Fruit fly (Drosophila melanogaster) whole organism, embryonic: ENCODE measurements around the gene CG15916.

Experiments
- Atf6 ChIP-seq: fragments of 200-800 bp; sonication (Bioruptor generic); IDR thresholded peaks from 2 replicates; pipeline ENCODE4 v1.3.6; 2022; ENCODE audit warnings: missing biosample characterization, missing genetic modification characterization
- BEAF-32 ChIP-seq: fragments of 200-800 bp; sonication (Bioruptor generic); optimal IDR thresholded peaks from 3 replicates; lab custom pipeline; 2017; ENCODE audit warnings: missing biosample characterization, missing genetic modification characterization, mild to moderate bottlenecking, moderate library complexity, missing genetic modification reagents
- CG11695 ChIP-seq: fragments of 200-800 bp; sonication (Bioruptor generic); IDR thresholded peaks from 3 replicates; pipeline ENCODE4 v1.3.6; 2022; ENCODE audit warnings: missing biosample characterization, missing genetic modification characterization
- CG11696 ChIP-seq: fragments of 200-800 bp; sonication (Bioruptor generic); IDR thresholded peaks from 2 replicates; pipeline ENCODE4 v1.3.6; 2022; ENCODE audit warnings: missing biosample characterization, missing genetic modification characterization
- CG11723 ChIP-seq: fragments of 200-800 bp; sonication (Bioruptor generic); optimal IDR thresholded peaks from 2 replicates; lab custom pipeline; 2017; ENCODE audit warnings: missing biosample characterization, mild to moderate bottlenecking, missing genetic modification characterization
- CG12236 ChIP-seq: fragments of 200-800 bp; sonication (Bioruptor generic); optimal IDR thresholded peaks from 2 replicates; lab custom pipeline; 2016; ENCODE audit warnings: missing biosample characterization, missing genetic modification characterization
- CG15269 ChIP-seq: fragments of 200-800 bp; sonication (Bioruptor generic); optimal IDR thresholded peaks from 2 replicates; lab custom pipeline; 2018; ENCODE audit warnings: missing biosample characterization, mild to moderate bottlenecking, missing genetic modification characterization, moderate library complexity
- CG1529 ChIP-seq: fragments of 200-800 bp; sonication (Bioruptor generic); optimal IDR thresholded peaks from 3 replicates; lab custom pipeline; 2018; ENCODE audit warnings: missing biosample characterization, missing genetic modification characterization
- CG15514 ChIP-seq: fragments of 200-800 bp; sonication (Bioruptor generic); optimal IDR thresholded peaks from 3 replicates; lab custom pipeline; 2017; ENCODE audit warnings: missing biosample characterization, missing genetic modification characterization, mild to moderate bottlenecking, moderate library complexity, missing genetic modification reagents
- CG15696 ChIP-seq: fragments of 200-800 bp; sonication (Bioruptor generic); optimal IDR thresholded peaks from 2 replicates; lab custom pipeline; 2019; ENCODE audit warnings: missing biosample characterization, mild to moderate bottlenecking, missing genetic modification characterization, moderate library complexity
- CG2202 ChIP-seq: fragments of 200-800 bp; sonication (Bioruptor generic); optimal IDR thresholded peaks from 2 replicates; lab custom pipeline; 2018; ENCODE audit warnings: missing biosample characterization, mild to moderate bottlenecking, missing genetic modification characterization
- CG3847 ChIP-seq: fragments of 200-800 bp; sonication (Bioruptor generic); IDR thresholded peaks from 2 replicates; pipeline ENCODE4 v1.3.6; 2022; ENCODE audit warnings: missing biosample characterization, missing genetic modification characterization
- CG4730 ChIP-seq: fragments of 200-800 bp; sonication (Bioruptor generic); IDR thresholded peaks from 2 replicates; pipeline ENCODE4 v1.3.6; 2022; ENCODE audit warnings: missing biosample characterization, missing genetic modification characterization
- CG6791 ChIP-seq: fragments of 200-800 bp; sonication (Bioruptor generic); IDR thresholded peaks from 3 replicates; pipeline ENCODE4 v1.3.6; 2022; ENCODE audit warnings: missing biosample characterization, missing genetic modification characterization; ENCODE audit not compliant: partially characterized antibody
- CG8089 ChIP-seq: fragments of 200-800 bp; sonication (Bioruptor generic); optimal IDR thresholded peaks from 3 replicates; lab custom pipeline; 2016; ENCODE audit warnings: missing biosample characterization, missing genetic modification characterization
- CG8290 ChIP-seq, 3 experiments: fragments of 200-800 bp; sonication (Bioruptor generic); optimal IDR thresholded peaks; 2 replicates each; lab custom pipeline; 2016 to 2019; ENCODE audit warnings: missing biosample characterization in 3 of 3, missing genetic modification characterization in 3 of 3, mild to moderate bottlenecking in 2 of 3, moderate library complexity in 1 of 3
- CG8359 ChIP-seq: fragments of 200-800 bp; sonication (Bioruptor generic); optimal IDR thresholded peaks from 2 replicates; lab custom pipeline; 2017; ENCODE audit warnings: missing biosample characterization, mild to moderate bottlenecking, missing genetic modification characterization, borderline replicate concordance
- CG8924 ChIP-seq: fragments of 200-800 bp; optimal IDR thresholded peaks from 3 replicates; lab custom pipeline; 2019; ENCODE audit warnings: missing biosample characterization, mild to moderate bottlenecking, missing genetic modification characterization, moderate library complexity
- CrebB ChIP-seq: fragments of 200-800 bp; sonication (Bioruptor generic); optimal IDR thresholded peaks from 3 replicates; lab custom pipeline; 2018; ENCODE audit warnings: missing biosample characterization, mild to moderate bottlenecking, missing genetic modification characterization
- Dfd ChIP-seq, 2 experiments: fragments of >200 bp; optimal IDR thresholded peaks; 2 replicates each; lab custom pipeline; 2017; ENCODE audit warnings: missing biosample characterization in 2 of 2, missing genetic modification characterization in 2 of 2
- Dll ChIP-seq: fragments of 200-800 bp; sonication (Bioruptor generic); IDR thresholded peaks from 4 replicates; pipeline ENCODE4 v1.3.6; 2022; ENCODE audit warnings: missing biosample characterization, missing genetic modification characterization; ENCODE audit not compliant: partially characterized antibody
- ERR ChIP-seq: fragments of 200-800 bp; sonication (Bioruptor generic); optimal IDR thresholded peaks from 2 replicates; lab custom pipeline; 2016; ENCODE audit warnings: missing biosample characterization, missing genetic modification characterization
- Elba2 ChIP-seq: fragments of 200-800 bp; sonication (Bioruptor generic); optimal IDR thresholded peaks from 3 replicates; lab custom pipeline; 2016; ENCODE audit warnings: missing biosample characterization, missing genetic modification characterization
- Fer2 ChIP-seq: fragments of 200-800 bp; sonication (Bioruptor generic); optimal IDR thresholded peaks from 2 replicates; lab custom pipeline; 2018; ENCODE audit warnings: missing biosample characterization, mild to moderate bottlenecking, missing genetic modification characterization, moderate library complexity
- Hand ChIP-seq: fragments of 200-800 bp; sonication (Bioruptor generic); optimal IDR thresholded peaks from 2 replicates; lab custom pipeline; 2017; ENCODE audit warnings: mild to moderate bottlenecking, missing biosample characterization, missing genetic modification reagents, missing genetic modification characterization
- HmgD ChIP-seq: fragments of 200-800 bp; sonication (Bioruptor generic); optimal IDR thresholded peaks from 3 replicates; lab custom pipeline; 2016; ENCODE audit warnings: missing biosample characterization, missing genetic modification characterization
- NfI ChIP-seq: fragments of 200-800 bp; sonication (Bioruptor generic); optimal IDR thresholded peaks from 3 replicates; lab custom pipeline; 2018; ENCODE audit warnings: missing biosample characterization, mild to moderate bottlenecking, missing genetic modification characterization, moderate library complexity
- Ravus ChIP-seq: fragments of 200-800 bp; sonication (Bioruptor generic); IDR thresholded peaks from 2 replicates; pipeline ENCODE4 v1.3.6; 2022; ENCODE audit warnings: missing biosample characterization, missing genetic modification characterization
- aop ChIP-seq: fragments of 200-800 bp; sonication (Bioruptor generic); IDR thresholded peaks from 2 replicates; pipeline ENCODE4 v1.3.6; 2022; ENCODE audit warnings: missing biosample characterization, missing genetic modification characterization
- ara ChIP-seq: fragments of 200-800 bp; sonication (Bioruptor generic); IDR thresholded peaks from 2 replicates; pipeline ENCODE4 v1.3.6; 2022; ENCODE audit warnings: missing biosample characterization, missing genetic modification characterization
- az2 ChIP-seq: fragments of 200-800 bp; sonication (Bioruptor generic); optimal IDR thresholded peaks from 3 replicates; lab custom pipeline; 2016; ENCODE audit warnings: missing biosample characterization, missing genetic modification characterization
- br ChIP-seq: fragments of >200 bp; optimal IDR thresholded peaks from 2 replicates; lab custom pipeline; 2017
- caup ChIP-seq: fragments of 200-800 bp; sonication (Bioruptor generic); optimal IDR thresholded peaks from 3 replicates; lab custom pipeline; 2017; ENCODE audit warnings: missing biosample characterization, mild to moderate bottlenecking, missing genetic modification characterization, moderate library complexity; ENCODE audit not compliant: severe bottlenecking
- da ChIP-seq: fragments of 200-800 bp; sonication (Bioruptor generic); optimal IDR thresholded peaks from 2 replicates; lab custom pipeline; 2016; ENCODE audit warnings: missing biosample characterization, missing genetic modification characterization
- emc ChIP-seq: fragments of 200-800 bp; sonication (Bioruptor generic); optimal IDR thresholded peaks from 2 replicates; lab custom pipeline; 2016; ENCODE audit warnings: missing biosample characterization, missing genetic modification characterization
- gfzf ChIP-seq: fragments of 200-800 bp; sonication (Bioruptor generic); optimal IDR thresholded peaks from 2 replicates; lab custom pipeline; 2016; ENCODE audit warnings: missing biosample characterization, mild to moderate bottlenecking, missing genetic modification characterization, moderate library complexity
- hbn ChIP-seq: fragments of 200-800 bp; sonication (Bioruptor generic); IDR thresholded peaks from 2 replicates; pipeline ENCODE4 v1.3.6; 2022; ENCODE audit warnings: missing biosample characterization, missing genetic modification characterization; ENCODE audit not compliant: partially characterized antibody
- her ChIP-seq: fragments of 200-800 bp; sonication (Bioruptor generic); optimal IDR thresholded peaks from 2 replicates; lab custom pipeline; 2016; ENCODE audit warnings: missing biosample characterization, missing genetic modification characterization
- run ChIP-seq: fragments of 200-800 bp; sonication (Bioruptor generic); optimal IDR thresholded peaks from 3 replicates; lab custom pipeline; 2018; ENCODE audit warnings: missing biosample characterization, mild to moderate bottlenecking, missing genetic modification characterization
- scrt ChIP-seq: fragments of 200-800 bp; sonication (Bioruptor generic); optimal IDR thresholded peaks from 2 replicates; lab custom pipeline; 2018; ENCODE audit warnings: missing biosample characterization, mild to moderate bottlenecking, missing genetic modification characterization, moderate library complexity
- slbo ChIP-seq: fragments of 200-800 bp; sonication (Bioruptor generic); IDR thresholded peaks from 2 replicates; pipeline ENCODE4 v1.3.6; 2022; ENCODE audit warnings: missing biosample characterization, missing genetic modification characterization
- ssp ChIP-seq: fragments of 200-800 bp; sonication (Bioruptor generic); IDR thresholded peaks from 2 replicates; pipeline ENCODE4 v1.3.6; 2022; ENCODE audit warnings: missing biosample characterization, missing genetic modification characterization
- tll ChIP-seq, 2 experiments: fragments of 200-800 bp in 1 of 2; fragments of >200 bp in 1 of 2; sonication (Bioruptor generic) in 1 of 2; optimal IDR thresholded peaks; 2 replicates each; lab custom pipeline; 2017 to 2019; ENCODE audit warnings: missing biosample characterization in 2 of 2, missing genetic modification characterization in 2 of 2, mild to moderate bottlenecking in 1 of 2, moderate library complexity in 1 of 2
- ttk ChIP-seq: fragments of 200-800 bp; sonication (Bioruptor generic); IDR thresholded peaks from 2 replicates; pipeline ENCODE4 v2.1.2; 2022; ENCODE audit warnings: missing biosample characterization, missing genetic modification characterization
- yki ChIP-seq: fragments of >200 bp; optimal IDR thresholded peaks from 3 replicates; lab custom pipeline; 2018
- zfh1 ChIP-seq: fragments of 200-800 bp; sonication (Bioruptor generic); IDR thresholded peaks from 3 replicates; pipeline ENCODE4 v1.3.6; 2022; ENCODE audit warnings: missing biosample characterization, missing genetic modification characterization

CG15916 gene

DNA sequence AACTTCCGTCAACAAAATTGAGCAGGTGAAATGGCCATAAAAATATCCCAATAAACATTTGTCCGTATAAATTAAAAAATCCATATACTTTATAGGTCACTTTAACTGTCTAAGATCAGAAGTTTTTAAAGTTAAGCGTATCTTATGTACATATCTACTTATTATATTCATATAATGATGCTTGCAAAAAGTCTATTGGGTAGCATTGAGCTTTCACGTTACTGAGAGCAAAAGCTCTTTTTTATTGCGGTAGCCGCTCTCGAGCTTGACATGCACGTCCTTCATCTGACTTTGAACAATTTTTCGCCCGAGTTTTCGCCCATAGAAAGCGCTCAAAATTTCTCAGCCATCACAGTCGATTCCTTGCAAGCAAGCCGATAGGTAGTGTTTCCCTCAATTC lies 22.5 kb upstream of the CG15916 start, which contains the start of gene Gapdh2 (continued):
- TF ChIP-seq CG15696: peak; percentile 93
- peak; percentile 99 for TF ChIP-seq CG11723 (GFP tag; lab: Kevin White, UChicago)
- TF ChIP-seq CG11695 (GFP tag; lab: Robert Waterston, UW): peak; percentile 100
- peak; percentile 68 for TF ChIP-seq HmgD (GFP tag; lab: Kevin White, UChicago)
- peak; percentile 99 for TF ChIP-seq CG3847
- TF ChIP-seq Fer2 (tag; lab: Kevin White, UChicago): peak; percentile 100
- TF ChIP-seq zfh1 (GFP tag; lab: Robert Waterston, UW): peak; percentile 98
- peak; percentile 91 for TF ChIP-seq ssp
- peak; percentile 100 for TF ChIP-seq CG15269 (tag; lab: Kevin White, UChicago)
- peak; percentile 99 for TF ChIP-seq az2 (GFP tag; lab: Kevin White, UChicago)
- TF ChIP-seq CG11696 (GFP tag; lab: Robert Waterston, UW): peak; percentile 97
- peak; percentile 98 for TF ChIP-seq CG1529 (GFP tag; lab: Kevin White, UChicago)
- TF ChIP-seq Hand (GFP tag; lab: Kevin White, UChicago): peak; percentile 100
- TF ChIP-seq emc (GFP tag; lab: Kevin White, UChicago): peak; percentile 94
- peak; percentile 99 for TF ChIP-seq ara (GFP tag; lab: Robert Waterston, UW)
- TF ChIP-seq CG12236 (GFP tag; lab: Kevin White, UChicago): peak; percentile 94
- TF ChIP-seq slbo: peak; percentile 99
- peak; percentile 97 for TF ChIP-seq Ravus (GFP tag; lab: Robert Waterston, UW)
- TF ChIP-seq BEAF-32 (GFP tag; lab: Kevin White, UChicago): peak; percentile 38
- peak; percentile 97 for TF ChIP-seq CG2202 (tag; lab: Kevin White, UChicago)
- no peak for TF ChIP-seq hbn (GFP tag; lab: Robert Waterston, UW)
- peak; percentile 96 for TF ChIP-seq CG15514 (GFP tag; lab: Kevin White, UChicago)
- TF ChIP-seq gfzf (GFP tag; lab: Kevin White, UChicago): peak; percentile 22
- peak; percentile 63 for TF ChIP-seq Elba2
- TF ChIP-seq NfI (GFP tag; lab: Kevin White, UChicago): peak; percentile 99
- no peak for TF ChIP-seq br
- peak; percentile 92 for TF ChIP-seq CG8290 (GFP tag; optimal IDR thresholded peaks at IDR 0.05; lab: Kevin White, UChicago)
- peak; percentile 81 to 98 for TF ChIP-seq CG8290 (tag; optimal IDR thresholded peaks at IDR 0.05; lab: Kevin White, UChicago)
- TF ChIP-seq Atf6 (GFP tag; lab: Robert Waterston, UW): peak; percentile 100
- TF ChIP-seq yki (lab: Kevin White, UChicago): no peak
- peak; percentile 99 for TF ChIP-seq scrt (GFP tag; lab: Kevin White, UChicago)
- TF ChIP-seq her (GFP tag; lab: Kevin White, UChicago): peak; percentile 94
- TF ChIP-seq Dll (GFP tag; lab: Robert Waterston, UW): no peak
- peak; percentile 100 for TF ChIP-seq CG8924 (tag; lab: Kevin White, UChicago)
- peak; percentile 93 for TF ChIP-seq CG8359 (GFP tag; lab: Kevin White, UChicago)
- peak; percentile 95 for TF ChIP-seq aop (GFP tag; lab: Robert Waterston, UW)
- TF ChIP-seq ttk (GFP tag; lab: Robert Waterston, UW): peak; percentile 98
- peak; percentile 100 for TF ChIP-seq caup (GFP tag; lab: Kevin White, UChicago)
- peak; percentile 90 for TF ChIP-seq CG8089
- TF ChIP-seq da (GFP tag; lab: Kevin White, UChicago): peak; percentile 89
- peak; percentile 98 for TF ChIP-seq CG4730 (GFP tag; lab: Robert Waterston, UW)
- TF ChIP-seq Dfd (GFP tag; optimal IDR thresholded peaks at IDR 0.05; lab: Kevin White, UChicago): peak in 1 of 2 experiments; percentile 10
- peak in 1 of 2 experiments; percentile 57 for TF ChIP-seq tll (GFP tag; optimal IDR thresholded peaks at IDR 0.05; lab: Kevin White, UChicago)
- peak; percentile 100 for TF ChIP-seq ERR (GFP tag; lab: Kevin White, UChicago)
- TF ChIP-seq CrebB: peak; percentile 100
- peak; percentile 100 for TF ChIP-seq run (tag; lab: Kevin White, UChicago)
- TF ChIP-seq CG6791: no peak
